Fruit fly (Drosophila melanogaster): Measurements from ENCODE around the gene CG4572.

Gene CG4572

DNA sequence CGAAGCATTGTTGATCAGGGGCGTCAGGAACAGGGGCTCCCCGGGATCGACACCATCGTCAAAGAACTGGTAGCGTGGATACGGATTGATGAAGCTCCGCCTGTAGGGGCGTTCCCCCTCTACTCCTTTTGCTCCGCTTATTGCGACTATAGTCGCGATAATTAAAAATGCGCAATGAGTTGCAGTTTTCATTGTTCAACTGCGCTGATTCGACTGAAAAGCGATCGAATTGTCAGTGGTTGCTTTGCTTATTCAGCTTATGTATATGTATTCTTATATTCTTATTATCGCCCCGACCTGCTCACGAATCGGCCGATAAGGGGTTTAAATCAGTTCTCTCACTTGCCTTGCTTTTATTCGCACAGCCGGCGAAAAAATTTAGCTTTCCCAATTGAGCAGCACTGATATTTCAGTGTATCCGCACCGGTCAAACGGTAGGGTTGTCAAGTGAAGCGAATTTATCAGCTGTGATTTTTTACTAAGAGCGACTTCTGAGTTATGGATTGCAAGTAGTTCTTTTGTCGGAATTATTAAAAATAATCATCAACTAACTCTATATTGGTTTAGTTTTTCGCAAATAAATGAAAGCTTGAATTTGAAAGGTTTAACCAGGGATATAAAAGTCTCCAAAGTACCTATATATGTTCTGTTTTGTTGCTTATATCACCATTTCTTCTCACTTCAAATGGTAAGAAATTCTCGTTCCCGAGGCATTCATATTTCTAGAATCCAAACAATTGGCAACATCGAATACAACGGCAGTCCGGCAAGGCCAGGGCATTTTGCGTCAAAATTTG lies at the start of gene CG4572, which contains the start of gene CG4686 (continued):
- TF ChIP-seq ab (GFP tag; optimal IDR thresholded peaks at IDR 0.05) (no peak), slbo (GFP tag; IDR thresholded peaks at IDR 0.05) (peak; percentile 75), grau (tag; optimal IDR thresholded peaks at IDR 0.05) (peak; percentile 81), CG17359 (tag; optimal IDR thresholded peaks at IDR 0.05) (peak; percentile 58), CG3726 (GFP tag; IDR thresholded peaks at IDR 0.05) (no peak; the same call in 2 of the 3 replicates), pan (optimal IDR thresholded peaks at IDR 0.05) (no peak), pan (GFP tag; optimal IDR thresholded peaks at IDR 0.05 in 1 of 2, IDR thresholded peaks at IDR 0.05 in 1 of 2) (peak in 1 of 2 experiments; percentile 74), ERR (GFP tag; optimal IDR thresholded peaks at IDR 0.05) (peak; percentile 63), gem (tag; optimal IDR thresholded peaks at IDR 0.05) (peak; percentile 84), GATAe (GFP tag; conservative IDR thresholded peaks at IDR 0.05) (peak; percentile 55; the same call in 1 of the 2 replicates), CG8478 (optimal IDR thresholded peaks at IDR 0.05) (no peak), CG3163 (GFP tag; optimal IDR thresholded peaks at IDR 0.05) (peak; percentile 57), CG2199 (GFP tag; IDR thresholded peaks at IDR 0.05) (no peak), ato (GFP tag; IDR thresholded peaks at IDR 0.05; ENCODE audit: partially characterized antibody) (0 out of 2 replicates have a peak, but pooled peaks have one; percentile 23), CG6175 (GFP tag; IDR thresholded peaks at IDR 0.05) (peak; percentile 44; the same call in 1 of the 3 replicates), sob (GFP tag; IDR thresholded peaks at IDR 0.05) (peak; percentile 83), CG7839 (tag; optimal IDR thresholded peaks at IDR 0.05) (peak; percentile 69), CG17186 (GFP tag; optimal IDR thresholded peaks at IDR 0.05) (peak; percentile 39), CG18262 (tag; optimal IDR thresholded peaks at IDR 0.05) (no peak), fd96Cb (tag; optimal IDR thresholded peaks at IDR 0.05) (peak; percentile 69), jing (GFP tag; optimal IDR thresholded peaks at IDR 0.05) (peak; percentile 23), Taf1 (GFP tag; IDR thresholded peaks at IDR 0.05) (peak; percentile 6; the same call in 1 of the 2 replicates), slp2 (GFP tag; optimal IDR thresholded peaks at IDR 0.05) (peak; percentile 58), grn (GFP tag; optimal IDR thresholded peaks at IDR 0.05) (peak; percentile 13), CG3838 (GFP tag; optimal IDR thresholded peaks at IDR 0.05) (peak; percentile 11), CG8765 (GFP tag; IDR thresholded peaks at IDR 0.05) (peak; percentile 53), lbe (GFP tag; optimal IDR thresholded peaks at IDR 0.05) (no peak), CG9437 (GFP tag; optimal IDR thresholded peaks at IDR 0.05) (peak; percentile 74), Nf-YC (tag; optimal IDR thresholded peaks at IDR 0.05) (peak; percentile 83), CG11085 (GFP tag; IDR thresholded peaks at IDR 0.05) (peak; percentile 80), sug (tag; optimal IDR thresholded peaks at IDR 0.05) (peak; percentile 78), bowl (GFP tag; IDR thresholded peaks at IDR 0.05) (no peak), rib (GFP tag; IDR thresholded peaks at IDR 0.05) (peak; percentile 92), seq (GFP tag; IDR thresholded peaks at IDR 0.05) (0 out of 2 replicates have a peak, but pooled peaks have one; percentile 37), CG9609 (GFP tag; optimal IDR thresholded peaks at IDR 0.05) (peak; percentile 71), vfl (GFP tag; optimal IDR thresholded peaks at IDR 0.05) (peak; percentile 74), CG6683 (GFP tag; optimal IDR thresholded peaks at IDR 0.05) (peak; percentile 38), CG12744 (GFP tag; optimal IDR thresholded peaks at IDR 0.05) (peak; percentile 76), ranshi (GFP tag; IDR thresholded peaks at IDR 0.05) (peak; percentile 60; the same call in 1 of the 2 replicates), Hsf (GFP tag; optimal IDR thresholded peaks at IDR 0.05) (peak; percentile 83), CG7556 (GFP tag; optimal IDR thresholded peaks at IDR 0.05) (peak; percentile 70), CG3281 (GFP tag; optimal IDR thresholded peaks at IDR 0.05) (peak; percentile 78), zen2 (GFP tag; IDR thresholded peaks at IDR 0.05; ENCODE audit: partially characterized antibody) (no peak), Bgb (GFP tag; IDR thresholded peaks at IDR 0.05; ENCODE audit: partially characterized antibody) (no peak), Jarid2 (GFP tag; optimal IDR thresholded peaks at IDR 0.05) (peak; percentile 37), Dref (GFP tag; IDR thresholded peaks at IDR 0.05) (peak; percentile 23; the same call in 1 of the 2 replicates), CG10209 (GFP tag; optimal IDR thresholded peaks at IDR 0.05) (peak; percentile 63), Awh (GFP tag; IDR thresholded peaks at IDR 0.05) (no peak), CG10431 (GFP tag; optimal IDR thresholded peaks at IDR 0.05) (peak; percentile 34)
